Fruit fly (Drosophila melanogaster): Measurements from ENCODE around the gene CG8260.

The CG8260 gene

DNA sequence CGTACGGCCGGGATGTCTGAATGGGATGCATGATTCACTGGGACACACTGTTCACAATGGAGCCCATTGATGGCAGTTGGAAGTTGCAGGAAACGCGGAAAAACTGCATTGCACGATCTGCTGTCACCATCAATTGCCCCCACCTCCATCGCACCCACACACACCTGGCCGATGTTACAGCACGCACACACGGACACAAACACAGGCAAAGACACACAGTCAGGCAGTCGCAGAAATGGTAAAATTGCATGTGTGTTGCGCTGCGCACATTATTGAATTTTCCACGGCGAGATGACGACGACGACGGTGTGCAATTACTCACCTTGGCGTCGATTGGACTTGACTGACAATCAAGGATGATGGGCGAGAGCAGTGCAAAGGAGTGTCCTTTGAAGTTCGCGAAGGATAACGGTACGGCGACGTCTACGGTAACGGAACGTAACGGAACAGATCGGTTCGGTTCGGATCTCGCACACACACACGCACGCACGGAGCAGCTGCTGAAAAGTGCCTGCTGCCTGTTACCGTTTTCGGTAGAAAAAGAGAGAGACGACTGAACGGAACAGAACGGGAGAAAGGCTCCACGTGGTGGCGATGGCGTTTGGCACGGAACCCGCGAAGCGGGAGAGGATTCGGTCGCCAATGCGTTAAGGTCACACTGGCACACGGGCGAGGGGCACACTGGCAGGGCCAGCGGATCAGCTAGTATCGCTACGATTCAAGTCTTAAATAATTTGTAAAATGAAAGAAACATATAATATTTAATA lies 46.0 kb upstream of the CG8260 start, which contains the start of the genes CG9281 and CG15601 (continued):
- TF ChIP-seq vfl (GFP tag; optimal IDR thresholded peaks at IDR 0.05) = no peak
- TF ChIP-seq hb (GFP tag; IDR thresholded peaks at IDR 0.05; ENCODE audit: partially characterized antibody) = no peak
- no peak for TF ChIP-seq CG5953 (GFP tag; IDR thresholded peaks at IDR 0.05)
- TF ChIP-seq lov (optimal IDR thresholded peaks at IDR 0.05) = no peak
- no peak for TF ChIP-seq lov (GFP tag; IDR thresholded peaks at IDR 0.05)
- TF ChIP-seq Gug (GFP tag; IDR thresholded peaks at IDR 0.05) = no peak
- peak in 1 of 2 experiments; percentile 33 for TF ChIP-seq insv (GFP tag; optimal IDR thresholded peaks at IDR 0.05)
- TF ChIP-seq CG15073 (GFP tag; optimal IDR thresholded peaks at IDR 0.05) = no peak
- peak; percentile 39 for TF ChIP-seq caup (GFP tag; optimal IDR thresholded peaks at IDR 0.05; ENCODE audit: severe bottlenecking)
- TF ChIP-seq CG10147 (GFP tag; optimal IDR thresholded peaks at IDR 0.05) = no peak
- no peak for TF ChIP-seq B-H1 (GFP tag; IDR thresholded peaks at IDR 0.05)
- no peak for TF ChIP-seq CG14441 (GFP tag; IDR thresholded peaks at IDR 0.05)
- TF ChIP-seq CG14710 (tag; optimal IDR thresholded peaks at IDR 0.05) = peak; percentile 89
- peak; percentile 33 for TF ChIP-seq CG9932 (GFP tag; IDR thresholded peaks at IDR 0.05)
- TF ChIP-seq pzg (GFP tag; optimal IDR thresholded peaks at IDR 0.05) = peak; percentile 70
- no peak for TF ChIP-seq bigmax (GFP tag; optimal IDR thresholded peaks at IDR 0.05)
- no peak for TF ChIP-seq CG7928 (GFP tag; optimal IDR thresholded peaks at IDR 0.05)
- no peak for TF ChIP-seq sim (GFP tag; IDR thresholded peaks at IDR 0.05)
- no peak for TF ChIP-seq CG13624 (GFP tag; optimal IDR thresholded peaks at IDR 0.05)
- no peak for TF ChIP-seq CG3838 (GFP tag; optimal IDR thresholded peaks at IDR 0.05)
- TF ChIP-seq eve (GFP tag; optimal IDR thresholded peaks at IDR 0.05) = no peak
- TF ChIP-seq Sin3A (optimal IDR thresholded peaks at IDR 0.05) = peak; percentile 23
- TF ChIP-seq en (GFP tag; optimal IDR thresholded peaks at IDR 0.05) = no peak
- no peak for TF ChIP-seq crol (GFP tag; IDR thresholded peaks at IDR 0.05)
- TF ChIP-seq Optix (GFP tag; IDR thresholded peaks at IDR 0.05) = no peak
- TF ChIP-seq danr (GFP tag; IDR thresholded peaks at IDR 0.05) = no peak
- 0 out of 3 replicates have a peak, but pooled peaks have one; percentile 24 for TF ChIP-seq CG11456 (GFP tag; IDR thresholded peaks at IDR 0.05)
- TF ChIP-seq phol (tag; optimal IDR thresholded peaks at IDR 0.05) = no peak
- no peak for TF ChIP-seq fd96Cb (tag; optimal IDR thresholded peaks at IDR 0.05)
- TF ChIP-seq CG18599 (GFP tag; optimal IDR thresholded peaks at IDR 0.05) = no peak
- TF ChIP-seq Xrp1 (GFP tag; IDR thresholded peaks at IDR 0.05) = no peak
- TF ChIP-seq BEAF-32 (GFP tag; optimal IDR thresholded peaks at IDR 0.05) = peak; percentile 73
- no peak for TF ChIP-seq CG11723 (GFP tag; optimal IDR thresholded peaks at IDR 0.05)
- TF ChIP-seq Sry-β (GFP tag; optimal IDR thresholded peaks at IDR 0.05) = no peak
- no peak for TF ChIP-seq CG3995 (GFP tag; optimal IDR thresholded peaks at IDR 0.05)
- no peak for TF ChIP-seq D19A (tag; optimal IDR thresholded peaks at IDR 0.05)
- TF ChIP-seq CG2678 (tag; optimal IDR thresholded peaks at IDR 0.05) = no peak
- no peak for TF ChIP-seq psq (GFP tag; optimal IDR thresholded peaks at IDR 0.05)
- TF ChIP-seq luna (GFP tag; optimal IDR thresholded peaks at IDR 0.05) = no peak
- peak; percentile 20; the same call in 1 of the 2 replicates for TF ChIP-seq CG13287 (GFP tag; IDR thresholded peaks at IDR 0.05; ENCODE audit: partially characterized antibody)
- TF ChIP-seq Adf1 (GFP tag; IDR thresholded peaks at IDR 0.05) = 0 out of 2 replicates have a peak, but pooled peaks have one; percentile 13
- TF ChIP-seq her (GFP tag; optimal IDR thresholded peaks at IDR 0.05) = peak; percentile 36
- no peak for TF ChIP-seq dmrt11E (tag; optimal IDR thresholded peaks at IDR 0.05)
- no peak for TF ChIP-seq CG2199 (GFP tag; IDR thresholded peaks at IDR 0.05)
- no peak for TF ChIP-seq lab (GFP tag; optimal IDR thresholded peaks at IDR 0.05)
- TF ChIP-seq bowl (GFP tag; IDR thresholded peaks at IDR 0.05) = no peak
- peak; percentile 13 for TF ChIP-seq CG4328 (GFP tag; optimal IDR thresholded peaks at IDR 0.05)
- TF ChIP-seq CG9876 (GFP tag; optimal IDR thresholded peaks at IDR 0.05) = no peak
- TF ChIP-seq CG32772 (GFP tag; IDR thresholded peaks at IDR 0.05) = no peak
- no peak for TF ChIP-seq NC2α (GFP tag; optimal IDR thresholded peaks at IDR 0.05)
- no peak for TF ChIP-seq CG2889 (GFP tag; IDR thresholded peaks at IDR 0.05)
